Fruit fly (Drosophila melanogaster) whole organism, pupa: ENCODE data around the gene CG31974.

Experiments used
- CG17806 ChIP-seq: fragments of 200-800 bp; sonication (Bioruptor generic); optimal IDR thresholded peaks from 2 replicates; lab custom pipeline; 2018; ENCODE audit warnings: missing biosample characterization, mild to moderate bottlenecking, missing genetic modification characterization, moderate library complexity
- Pif1A ChIP-seq: fragments of 200-800 bp; sonication (Bioruptor generic); optimal IDR thresholded peaks from 3 replicates; lab custom pipeline; 2016; ENCODE audit warnings: missing biosample characterization, missing genetic modification characterization

DNA sequence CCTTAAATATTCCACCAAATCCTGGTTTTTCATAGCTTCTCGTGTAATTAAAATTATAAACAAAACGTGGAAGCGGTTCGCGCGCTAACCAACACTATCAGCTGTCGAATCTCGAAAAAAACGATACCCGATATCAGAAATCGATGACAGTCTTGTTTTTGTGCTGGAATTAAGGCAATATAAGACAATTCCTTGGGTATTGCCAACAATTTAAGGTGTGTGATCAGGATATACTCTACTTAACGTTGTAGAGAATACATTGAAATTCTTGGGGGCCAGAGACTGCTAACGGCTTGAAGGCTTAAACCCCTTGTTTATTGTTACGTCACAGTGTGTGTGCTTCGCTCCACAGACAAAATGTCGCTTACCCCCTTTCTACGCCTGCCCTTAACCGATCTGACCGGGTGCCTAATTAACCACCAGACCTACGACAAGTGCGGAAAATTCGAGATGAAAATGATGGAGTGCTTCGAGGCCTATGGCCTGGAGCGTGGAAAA is 12.4 kb upstream of the CG31974 start, which contains the start of gene Pus10:
- TF ChIP-seq CG17806 (tag; lab: Kevin White, UChicago) (no peak), Pif1A (no peak)
